Comparison of ENCODE assay signal across 1 fruit fly cellular context in the genomic region with DNA sequence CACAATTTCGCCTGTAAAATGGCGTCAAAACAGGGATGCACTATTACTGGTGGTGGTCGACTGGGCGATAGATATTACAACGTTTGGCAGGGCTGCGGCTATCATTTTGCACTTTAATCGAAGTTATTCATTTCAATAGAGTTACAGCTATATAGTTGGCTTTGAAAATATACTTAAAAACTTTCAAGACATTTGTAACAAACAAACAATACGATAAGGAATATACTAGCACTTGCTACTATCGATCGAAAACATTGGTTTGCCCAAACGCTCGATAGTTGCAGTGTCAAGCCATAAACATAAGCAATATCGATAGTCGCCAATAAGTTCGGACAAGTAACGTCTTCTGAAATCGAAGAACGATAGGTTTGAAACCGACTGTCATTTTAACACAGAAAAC.
TF ChIP-seq lines count a peak whose summit lies in the region.

A gene (minus strand): TSS at position 28 of the 400 bp plus-strand sequence.
A gene (plus strand): TSS at position 124 of the 400 bp plus-strand sequence.

TF ChIP-seq in whole organism, embryonic, 481 proteins besides CTCF, POLR2A, EP300 and RAD21 (continued from another document and continues in another):
- peak; percentile 69 for TF ChIP-seq Camta (GFP tag; optimal IDR thresholded peaks at IDR 0.05; lab: Kevin White, UChicago)
- TF ChIP-seq Lim3 (GFP tag; IDR thresholded peaks at IDR 0.05; lab: Robert Waterston, UW) = no peak
- peak; percentile 50; the same call in 1 of the 2 replicates for TF ChIP-seq ranshi (GFP tag; IDR thresholded peaks at IDR 0.05; lab: Robert Waterston, UW)
- no peak for TF ChIP-seq Drgx (GFP tag; IDR thresholded peaks at IDR 0.05; lab: Robert Waterston, UW)
- TF ChIP-seq en (GFP tag; optimal IDR thresholded peaks at IDR 0.05; lab: Kevin White, UChicago) = peak; percentile 15
- TF ChIP-seq CG11723 (GFP tag; optimal IDR thresholded peaks at IDR 0.05; lab: Kevin White, UChicago) = peak; percentile 55
- peak; percentile 52 for TF ChIP-seq CG10209 (GFP tag; optimal IDR thresholded peaks at IDR 0.05; lab: Kevin White, UChicago)
- peak; percentile 78 for TF ChIP-seq CG15696 (tag; optimal IDR thresholded peaks at IDR 0.05; lab: Kevin White, UChicago)
- no peak for TF ChIP-seq prd (optimal IDR thresholded peaks at IDR 0.05; lab: Kevin White, UChicago)
- peak; percentile 76 for TF ChIP-seq prd (GFP tag; IDR thresholded peaks at IDR 0.05; lab: Robert Waterston, UW)
- peak; percentile 68 for TF ChIP-seq CG4617 (GFP tag; optimal IDR thresholded peaks at IDR 0.05; lab: Kevin White, UChicago; ENCODE audit: borderline replicate concordance)
- TF ChIP-seq stc (GFP tag; IDR thresholded peaks at IDR 0.05; lab: Robert Waterston, UW) = no peak
- TF ChIP-seq cwo (GFP tag; optimal IDR thresholded peaks at IDR 0.05; lab: Kevin White, UChicago) = peak; percentile 30
- no peak for TF ChIP-seq Dfd (GFP tag; optimal IDR thresholded peaks at IDR 0.05; lab: Kevin White, UChicago)
- TF ChIP-seq CG11560 (tag; IDR thresholded peaks at IDR 0.05; lab: Robert Waterston, UW) = no peak
- TF ChIP-seq Hr78 (GFP tag; optimal IDR thresholded peaks at IDR 0.05; lab: Kevin White, UChicago) = no peak
- peak; percentile 69 for TF ChIP-seq CG15269 (tag; optimal IDR thresholded peaks at IDR 0.05; lab: Kevin White, UChicago)
- TF ChIP-seq gem (tag; optimal IDR thresholded peaks at IDR 0.05; lab: Kevin White, UChicago) = peak; percentile 83
- TF ChIP-seq CG14014 (GFP tag; IDR thresholded peaks at IDR 0.05; lab: Robert Waterston, UW) = peak; percentile 56; the same call in 1 of the 2 replicates
- peak; percentile 26; the same call in 1 of the 2 replicates for TF ChIP-seq ara (GFP tag; IDR thresholded peaks at IDR 0.05; lab: Robert Waterston, UW)
- peak; percentile 81 for TF ChIP-seq pum (GFP tag; optimal IDR thresholded peaks at IDR 0.05; lab: Kevin White, UChicago)
- TF ChIP-seq CG8281 (tag; optimal IDR thresholded peaks at IDR 0.05; lab: Kevin White, UChicago) = peak; percentile 39
- peak; percentile 94 for TF ChIP-seq CG2129 (GFP tag; IDR thresholded peaks at IDR 0.05; lab: Robert Waterston, UW; ENCODE audit: partially characterized antibody)
- TF ChIP-seq CG8765 (GFP tag; IDR thresholded peaks at IDR 0.05; lab: Robert Waterston, UW) = peak; percentile 70
- peak; percentile 21 for TF ChIP-seq pfk (GFP tag; optimal IDR thresholded peaks at IDR 0.05; lab: Kevin White, UChicago)
- no peak for TF ChIP-seq CG4707 (GFP tag; optimal IDR thresholded peaks at IDR 0.05; lab: Kevin White, UChicago)
- no peak for TF ChIP-seq Hmx (GFP tag; optimal IDR thresholded peaks at IDR 0.05; lab: Kevin White, UChicago)
- peak; percentile 64 for TF ChIP-seq ERR (GFP tag; optimal IDR thresholded peaks at IDR 0.05; lab: Kevin White, UChicago)
- TF ChIP-seq Max (GFP tag; optimal IDR thresholded peaks at IDR 0.05; lab: Kevin White, UChicago) = peak; percentile 63
- peak; percentile 31 for TF ChIP-seq hkb (optimal IDR thresholded peaks at IDR 0.05; lab: Kevin White, UChicago)
- TF ChIP-seq hkb (GFP tag; IDR thresholded peaks at IDR 0.05; lab: Robert Waterston, UW) = no peak
- peak; percentile 68 for TF ChIP-seq CG10979 (tag; optimal IDR thresholded peaks at IDR 0.05; lab: Kevin White, UChicago)
- peak; percentile 84 for TF ChIP-seq HmgD (GFP tag; optimal IDR thresholded peaks at IDR 0.05; lab: Kevin White, UChicago)
- TF ChIP-seq CG3281 (GFP tag; optimal IDR thresholded peaks at IDR 0.05; lab: Kevin White, UChicago) = no peak
- TF ChIP-seq Usf (GFP tag; optimal IDR thresholded peaks at IDR 0.05; lab: Kevin White, UChicago) = peak; percentile 56
- peak; percentile 70 for TF ChIP-seq nerfin-1 (tag; optimal IDR thresholded peaks at IDR 0.05; lab: Kevin White, UChicago)
- TF ChIP-seq trh (GFP tag; optimal IDR thresholded peaks at IDR 0.05; lab: Kevin White, UChicago) = no peak
- peak; percentile 51 for TF ChIP-seq CG4424 (GFP tag; optimal IDR thresholded peaks at IDR 0.05; lab: Kevin White, UChicago)
- no peak for TF ChIP-seq CG3407 (GFP tag; optimal IDR thresholded peaks at IDR 0.05; lab: Kevin White, UChicago)
- TF ChIP-seq Bteb2 (GFP tag; optimal IDR thresholded peaks at IDR 0.05; lab: Kevin White, UChicago) = peak; percentile 48
- TF ChIP-seq CG17385 (GFP tag; optimal IDR thresholded peaks at IDR 0.05; lab: Kevin White, UChicago) = peak; percentile 61
- peak; percentile 82 for TF ChIP-seq CG13775 (GFP tag; optimal IDR thresholded peaks at IDR 0.05; lab: Kevin White, UChicago)
- peak; percentile 25 for TF ChIP-seq cato (GFP tag; optimal IDR thresholded peaks at IDR 0.05; lab: Kevin White, UChicago; ENCODE audit: borderline replicate concordance)
- no peak for TF ChIP-seq CG6654 (GFP tag; optimal IDR thresholded peaks at IDR 0.05; lab: Kevin White, UChicago)
- TF ChIP-seq dpn (GFP tag; optimal IDR thresholded peaks at IDR 0.05; lab: Kevin White, UChicago) = peak; percentile 81 to 82
- no peak for TF ChIP-seq CG15479 (GFP tag; optimal IDR thresholded peaks at IDR 0.05; lab: Kevin White, UChicago)
- TF ChIP-seq bowl (GFP tag; IDR thresholded peaks at IDR 0.05; lab: Robert Waterston, UW) = no peak
- peak; percentile 51 for TF ChIP-seq fd3F (GFP tag; optimal IDR thresholded peaks at IDR 0.05; lab: Kevin White, UChicago)
- TF ChIP-seq CG2120 (GFP tag; optimal IDR thresholded peaks at IDR 0.05; lab: Kevin White, UChicago) = peak; percentile 90
- no peak for TF ChIP-seq CG12769 (tag; optimal IDR thresholded peaks at IDR 0.05; lab: Kevin White, UChicago)
- peak; percentile 46 for TF ChIP-seq slou (GFP tag; optimal IDR thresholded peaks at IDR 0.05; lab: Kevin White, UChicago)
- TF ChIP-seq odd (GFP tag; optimal IDR thresholded peaks at IDR 0.05; lab: Kevin White, UChicago) = peak; percentile 44
- peak; percentile 81 for TF ChIP-seq bab2 (GFP tag; optimal IDR thresholded peaks at IDR 0.05; lab: Kevin White, UChicago)
- peak; percentile 92 for TF ChIP-seq inv (GFP tag; IDR thresholded peaks at IDR 0.05; lab: Robert Waterston, UW; ENCODE audit: partially characterized antibody)
- TF ChIP-seq jing (GFP tag; optimal IDR thresholded peaks at IDR 0.05; lab: Kevin White, UChicago) = peak; percentile 26
- peak; percentile 68 for TF ChIP-seq NC2β (GFP tag; optimal IDR thresholded peaks at IDR 0.05; lab: Kevin White, UChicago)
- peak; percentile 70 for TF ChIP-seq bcd (GFP tag; optimal IDR thresholded peaks at IDR 0.05; lab: Kevin White, UChicago)
- peak in 1 of 2 experiments; percentile 45 for TF ChIP-seq crp (GFP tag; optimal IDR thresholded peaks at IDR 0.05; lab: Kevin White, UChicago)
- no peak for TF ChIP-seq CG3726 (GFP tag; IDR thresholded peaks at IDR 0.05; lab: Robert Waterston, UW)
- peak; percentile 67 for TF ChIP-seq Fer3 (tag; optimal IDR thresholded peaks at IDR 0.05; lab: Kevin White, UChicago)
- peak; percentile 55 for TF ChIP-seq Blimp-1 (GFP tag; optimal IDR thresholded peaks at IDR 0.05; lab: Kevin White, UChicago)
- TF ChIP-seq CG3995 (GFP tag; optimal IDR thresholded peaks at IDR 0.05; lab: Kevin White, UChicago) = peak; percentile 94
- TF ChIP-seq grn (GFP tag; optimal IDR thresholded peaks at IDR 0.05; lab: Kevin White, UChicago) = no peak
- no peak for TF ChIP-seq rib (GFP tag; IDR thresholded peaks at IDR 0.05; lab: Robert Waterston, UW)
- peak; percentile 95 for TF ChIP-seq vnd (GFP tag; IDR thresholded peaks at IDR 0.05; lab: Robert Waterston, UW; ENCODE audit: partially characterized antibody)
- TF ChIP-seq HLH4C (GFP tag; IDR thresholded peaks at IDR 0.05; lab: Robert Waterston, UW; ENCODE audit: partially characterized antibody) = peak; percentile 94
- TF ChIP-seq dimm (GFP tag; IDR thresholded peaks at IDR 0.05; lab: Robert Waterston, UW) = no peak
- TF ChIP-seq CG16863 (GFP tag; optimal IDR thresholded peaks at IDR 0.05; lab: Kevin White, UChicago) = peak; percentile 71
- TF ChIP-seq esg (GFP tag; conservative IDR thresholded peaks at IDR 0.05; lab: Robert Waterston, UW) = peak; percentile 65
- TF ChIP-seq Opbp (GFP tag; IDR thresholded peaks at IDR 0.05; lab: Robert Waterston, UW; ENCODE audit: partially characterized antibody) = peak; percentile 76; the same call in 2 of the 3 replicates
- TF ChIP-seq CG5180 (GFP tag; optimal IDR thresholded peaks at IDR 0.05; lab: Kevin White, UChicago) = peak; percentile 51
- peak; percentile 70 for TF ChIP-seq Fer1 (GFP tag; optimal IDR thresholded peaks at IDR 0.05; lab: Kevin White, UChicago)
- TF ChIP-seq CG7357 (GFP tag; IDR thresholded peaks at IDR 0.05; lab: Robert Waterston, UW) = peak; percentile 40; the same call in 2 of the 3 replicates
- peak; percentile 51 for TF ChIP-seq emc (GFP tag; optimal IDR thresholded peaks at IDR 0.05; lab: Kevin White, UChicago)
- peak; percentile 83 for TF ChIP-seq lilli (GFP tag; optimal IDR thresholded peaks at IDR 0.05; lab: Kevin White, UChicago)
- peak; percentile 90 for TF ChIP-seq CoRest (tag; optimal IDR thresholded peaks at IDR 0.05; lab: Kevin White, UChicago)
- TF ChIP-seq da (GFP tag; optimal IDR thresholded peaks at IDR 0.05; lab: Kevin White, UChicago) = peak; percentile 52
- peak; percentile 65 for TF ChIP-seq Sox102F (GFP tag; optimal IDR thresholded peaks at IDR 0.05; lab: Kevin White, UChicago)
- TF ChIP-seq wor (GFP tag; IDR thresholded peaks at IDR 0.05; lab: Robert Waterston, UW) = no peak
- TF ChIP-seq Stat92E (GFP tag; optimal IDR thresholded peaks at IDR 0.05; lab: Kevin White, UChicago) = peak in 1 of 3 experiments; percentile 42
- TF ChIP-seq CG12155 (GFP tag; optimal IDR thresholded peaks at IDR 0.05; lab: Kevin White, UChicago) = peak; percentile 73
- peak; percentile 55 for TF ChIP-seq CG8089 (GFP tag; optimal IDR thresholded peaks at IDR 0.05; lab: Kevin White, UChicago)
- peak; percentile 62 for TF ChIP-seq CG1233 (GFP tag; optimal IDR thresholded peaks at IDR 0.05; lab: Kevin White, UChicago)
- peak; percentile 79 for TF ChIP-seq MBD-R2 (GFP tag; IDR thresholded peaks at IDR 0.05; lab: Robert Waterston, UW)
- TF ChIP-seq CG18011 (GFP tag; optimal IDR thresholded peaks at IDR 0.05; lab: Kevin White, UChicago) = peak; percentile 68
- TF ChIP-seq peb (GFP tag; IDR thresholded peaks at IDR 0.05; lab: Robert Waterston, UW) = no peak
- TF ChIP-seq pan (optimal IDR thresholded peaks at IDR 0.05; lab: Kevin White, UChicago) = no peak
- TF ChIP-seq pan (GFP tag; optimal IDR thresholded peaks at IDR 0.05 in 1 of 2, IDR thresholded peaks at IDR 0.05 in 1 of 2) = peak in 1 of 2 experiments; percentile 37
- no peak for TF ChIP-seq jigr1 (GFP tag; IDR thresholded peaks at IDR 0.05; lab: Robert Waterston, UW)
- TF ChIP-seq CG8944 (GFP tag; optimal IDR thresholded peaks at IDR 0.05; lab: Kevin White, UChicago) = peak; percentile 73
- peak; percentile 97 for TF ChIP-seq Scr (GFP tag; IDR thresholded peaks at IDR 0.05; lab: Robert Waterston, UW; ENCODE audit: partially characterized antibody)
- TF ChIP-seq CG7786 (GFP tag; optimal IDR thresholded peaks at IDR 0.05; lab: Kevin White, UChicago) = peak; percentile 86
- peak; percentile 21 for TF ChIP-seq CG1529 (GFP tag; optimal IDR thresholded peaks at IDR 0.05; lab: Kevin White, UChicago)
- TF ChIP-seq Trl (optimal IDR thresholded peaks at IDR 0.05; lab: Kevin White, UChicago) = no peak
- TF ChIP-seq Trl (GFP tag; optimal IDR thresholded peaks at IDR 0.05; lab: Kevin White, UChicago) = peak; percentile 46
- no peak for TF ChIP-seq Nf-YA (GFP tag; IDR thresholded peaks at IDR 0.05; lab: Robert Waterston, UW)
- peak; percentile 99 for TF ChIP-seq phol (tag; optimal IDR thresholded peaks at IDR 0.05; lab: Kevin White, UChicago)
- TF ChIP-seq bbx (GFP tag; IDR thresholded peaks at IDR 0.05; lab: Robert Waterston, UW; ENCODE audit: partially characterized antibody) = peak; percentile 75
- no peak for TF ChIP-seq CG17912 (GFP tag; optimal IDR thresholded peaks at IDR 0.05; lab: Kevin White, UChicago)
- TF ChIP-seq zf30C (GFP tag; optimal IDR thresholded peaks at IDR 0.05; lab: Kevin White, UChicago) = no peak
- TF ChIP-seq CG17359 (tag; optimal IDR thresholded peaks at IDR 0.05; lab: Kevin White, UChicago) = peak; percentile 58
- no peak for TF ChIP-seq Sox100B (GFP tag; optimal IDR thresholded peaks at IDR 0.05; lab: Kevin White, UChicago)
- peak; percentile 95 for TF ChIP-seq sens (GFP tag; lab: Kevin White, UChicago)
- peak; percentile 68 for TF ChIP-seq CG15514 (GFP tag; optimal IDR thresholded peaks at IDR 0.05; lab: Kevin White, UChicago)
- peak; percentile 75; the same call in 2 of the 3 replicates for TF ChIP-seq dysf (GFP tag; IDR thresholded peaks at IDR 0.05; lab: Robert Waterston, UW)
- no peak for TF ChIP-seq sr (GFP tag; IDR thresholded peaks at IDR 0.05; lab: Robert Waterston, UW)
- peak; percentile 41 for TF ChIP-seq CG3163 (GFP tag; optimal IDR thresholded peaks at IDR 0.05; lab: Kevin White, UChicago)
- TF ChIP-seq Myb (GFP tag; optimal IDR thresholded peaks at IDR 0.05; lab: Kevin White, UChicago) = peak; percentile 93
- TF ChIP-seq Med (GFP tag; lab: Kevin White, UChicago) = peak; percentile 98
- TF ChIP-seq lbe (GFP tag; optimal IDR thresholded peaks at IDR 0.05; lab: Kevin White, UChicago) = no peak
- TF ChIP-seq sqz (GFP tag; optimal IDR thresholded peaks at IDR 0.05; lab: Kevin White, UChicago) = no peak
- peak; percentile 17 for TF ChIP-seq CG10431 (GFP tag; optimal IDR thresholded peaks at IDR 0.05; lab: Kevin White, UChicago)
- TF ChIP-seq lmd (GFP tag; IDR thresholded peaks at IDR 0.05; lab: Robert Waterston, UW) = peak; percentile 68
- TF ChIP-seq ap (GFP tag; IDR thresholded peaks at IDR 0.05; lab: Robert Waterston, UW) = no peak; the same call in 1 of the 2 replicates
- TF ChIP-seq Fer2 (tag; optimal IDR thresholded peaks at IDR 0.05; lab: Kevin White, UChicago) = peak; percentile 64
- peak; percentile 59 for TF ChIP-seq Mes4 (GFP tag; optimal IDR thresholded peaks at IDR 0.05; lab: Kevin White, UChicago)
- peak; percentile 56; the same call in 2 of the 3 replicates for TF ChIP-seq zfh1 (GFP tag; IDR thresholded peaks at IDR 0.05; lab: Robert Waterston, UW)
- peak; percentile 54 for TF ChIP-seq CG14667 (GFP tag; IDR thresholded peaks at IDR 0.05; lab: Robert Waterston, UW)
- TF ChIP-seq wdn (GFP tag; IDR thresholded peaks at IDR 0.05; lab: Robert Waterston, UW) = 0 out of 2 replicates have a peak, but pooled peaks have one; percentile 26
- TF ChIP-seq otp (GFP tag; IDR thresholded peaks at IDR 0.05; lab: Robert Waterston, UW) = no peak
- TF ChIP-seq az2 (GFP tag; optimal IDR thresholded peaks at IDR 0.05; lab: Kevin White, UChicago) = peak; percentile 61
- TF ChIP-seq CG11085 (GFP tag; IDR thresholded peaks at IDR 0.05; lab: Robert Waterston, UW) = no peak
- peak; percentile 58 for TF ChIP-seq CG16815 (GFP tag; optimal IDR thresholded peaks at IDR 0.05; lab: Kevin White, UChicago)
- no peak for TF ChIP-seq Deaf1 (tag; optimal IDR thresholded peaks at IDR 0.05; lab: Kevin White, UChicago)
- peak; percentile 94 for TF ChIP-seq CG14860 (GFP tag; IDR thresholded peaks at IDR 0.05; lab: Robert Waterston, UW; ENCODE audit: partially characterized antibody)
